Fruit fly (Drosophila melanogaster) S2 (cell line): Measurements from ENCODE around the gene CG31391.

Experiments
- CG8478 ChIP-seq: fragments of >200 bp; optimal IDR thresholded peaks from 2 replicates; lab custom pipeline; 2018
- CTCF ChIP-seq, 2 experiments: fragments of >200 bp; optimal IDR thresholded peaks; 2 replicates each; lab custom pipeline; 2018

Gene CG31391

DNA sequence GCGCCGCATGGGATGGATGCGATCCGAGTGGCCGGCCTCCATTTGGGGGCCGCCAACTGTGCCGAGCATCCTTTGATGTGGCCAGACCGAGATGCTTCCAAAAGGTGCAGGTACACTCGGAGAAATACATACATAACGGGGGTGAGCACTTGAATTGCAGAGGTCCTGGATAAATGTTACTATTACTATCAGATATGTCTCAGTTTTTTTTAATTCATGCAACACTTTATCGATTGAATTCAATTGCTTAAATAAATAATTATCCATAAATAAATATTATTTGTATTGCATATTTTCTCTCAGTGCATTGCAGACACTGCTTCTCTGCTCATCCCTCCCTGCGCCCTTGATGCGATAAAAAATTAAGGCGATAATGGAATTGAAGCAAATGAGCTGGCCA lies 43.8 kb downstream of the CG31391 start:
- no peak for TF ChIP-seq CG8478 (lab: Kevin White, UChicago)
- TF ChIP-seq CTCF (optimal IDR thresholded peaks at IDR 0.05; lab: Kevin White, UChicago): no peak

dm6 chr3R:10659563-10659962 lies 45.3 kb downstream of the CG31391 start:
- TF ChIP-seq CG8478 (lab: Kevin White, UChicago): no peak
- TF ChIP-seq CTCF (optimal IDR thresholded peaks at IDR 0.05; lab: Kevin White, UChicago): no peak

DNA sequence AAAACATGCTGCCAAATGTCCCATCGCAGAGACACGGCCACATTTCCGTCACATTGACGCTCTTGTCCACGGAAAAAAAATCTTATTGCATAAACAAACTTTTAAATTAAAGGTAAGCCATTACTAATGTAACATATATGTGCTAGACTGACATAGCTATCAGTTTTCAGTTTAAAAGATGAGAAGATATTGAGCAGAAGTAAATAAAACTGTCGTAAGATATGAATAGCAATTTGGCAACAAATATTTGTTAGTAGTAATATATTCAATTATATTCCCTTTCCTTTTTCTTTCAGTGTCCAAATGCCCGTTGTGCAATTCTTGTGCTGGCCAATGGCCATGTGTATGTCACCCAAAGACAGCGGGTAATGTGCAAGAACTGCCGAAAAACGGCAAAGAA lies 46.1 kb downstream of the CG31391 start:
- TF ChIP-seq CTCF (optimal IDR thresholded peaks at IDR 0.05; lab: Kevin White, UChicago) (no peak), CG8478 (lab: Kevin White, UChicago) (no peak)

dm6 chr3R:10656578-10656977 lies 48.3 kb downstream of the CG31391 start:
- TF ChIP-seq CG8478 (lab: Kevin White, UChicago) (no peak), CTCF (optimal IDR thresholded peaks at IDR 0.05; lab: Kevin White, UChicago) (no peak)

dm6 chr3R:10655968-10656367 lies 48.9 kb downstream of the CG31391 start:
- TF ChIP-seq CTCF (optimal IDR thresholded peaks at IDR 0.05; lab: Kevin White, UChicago): no peak

dm6 chr3R:10654642-10655041 lies 50.2 kb downstream of the CG31391 start:
- TF ChIP-seq CTCF (optimal IDR thresholded peaks at IDR 0.05; lab: Kevin White, UChicago) (no peak), CG8478 (lab: Kevin White, UChicago) (no peak)
